Worm (Caenorhabditis elegans) whole organism, L1 larva: Measurements from ENCODE around the gene anmt-3.
A peak's percentile ranks its signal among the peaks of the same experiment; 100 is the strongest.

ENCODE experiments used
- F16B12.6 ChIP-seq: fragments of 150-350 bp; optimal IDR thresholded peaks from 2 replicates; lab custom pipeline; 2014; ENCODE audit warnings: missing biosample characterization, missing genetic modification characterization
- ama-1 ChIP-seq: fragments of 150-350 bp; optimal IDR thresholded peaks from 2 replicates; lab custom pipeline; 2014
- blmp-1 ChIP-seq: fragments of 150-350 bp; optimal IDR thresholded peaks from 2 replicates; lab custom pipeline; 2014; ENCODE audit warnings: missing biosample characterization, missing genetic modification characterization
- ceh-63 ChIP-seq: fragments of 200-800 bp; sonication (Bioruptor generic); optimal IDR thresholded peaks from 2 replicates; lab custom pipeline; 2018; ENCODE audit warnings: mild to moderate bottlenecking, missing genetic modification characterization, missing compliant biosample characterization
- ceh-90 ChIP-seq: sonication (generic microtip); optimal IDR thresholded peaks from 2 replicates; lab custom pipeline; 2016; ENCODE audit warnings: missing genetic modification characterization, missing compliant biosample characterization
- ces-1 ChIP-seq: fragments of 150-350 bp; optimal IDR thresholded peaks from 2 replicates; lab custom pipeline; 2014; ENCODE audit warnings: missing biosample characterization, missing genetic modification reagents, missing genetic modification characterization
- dsc-1 ChIP-seq: sonication (generic microtip); optimal IDR thresholded peaks from 2 replicates; lab custom pipeline; 2016; ENCODE audit warnings: mild to moderate bottlenecking, missing genetic modification characterization, missing compliant biosample characterization
- efl-1 ChIP-seq, 4 experiments: fragments of 150-350 bp; optimal IDR thresholded peaks in 3 of 4; peaks in 1 of 4; 1 replicate in 1 of 4; 2 replicates in 3 of 4; lab custom pipeline; 2014; ENCODE audit warnings: missing biosample characterization in 2 of 4, missing genetic modification characterization in 2 of 4, missing genetic modification reagents in 2 of 4
- egl-13 ChIP-seq: sonication (generic microtip); optimal IDR thresholded peaks from 2 replicates; lab custom pipeline; 2016; ENCODE audit warnings: missing genotype, missing genetic modification reagents, missing genetic modification characterization, missing compliant biosample characterization
- elt-2 ChIP-seq: sonication (generic microtip); optimal IDR thresholded peaks from 2 replicates; lab custom pipeline; 2016; ENCODE audit warnings: missing genetic modification characterization, mild to moderate bottlenecking, inconsistent platforms, missing compliant biosample characterization, missing genetic modification reagents
- elt-3 ChIP-seq, 6 experiments: fragments of 150-350 bp in 1 of 6; sonication (generic microtip); optimal IDR thresholded peaks; 2 replicates each; lab custom pipeline; 2017 to 2018; ENCODE audit warnings: missing biosample characterization in 6 of 6, missing genetic modification characterization in 6 of 6, inconsistent platforms in 1 of 6
- ets-5 ChIP-seq: fragments of 200-800 bp; sonication (Bioruptor generic); IDR thresholded peaks from 2 replicates; pipeline ENCODE4 v1.3.6; 2022; ENCODE audit warnings: missing genetic modification characterization, missing compliant biosample characterization
- fkh-10 ChIP-seq: sonication (generic microtip); optimal IDR thresholded peaks from 2 replicates; lab custom pipeline; 2017; ENCODE audit warnings: missing biosample characterization, missing genetic modification reagents, missing genetic modification characterization
- fkh-8 ChIP-seq: sonication (generic microtip); optimal IDR thresholded peaks from 2 replicates; lab custom pipeline; 2016; ENCODE audit warnings: mild to moderate bottlenecking, missing genetic modification characterization, missing compliant biosample characterization
- hlh-4 ChIP-seq: sonication (generic microtip); optimal IDR thresholded peaks from 2 replicates; lab custom pipeline; 2016; ENCODE audit warnings: mild to moderate bottlenecking, missing genetic modification characterization, missing compliant biosample characterization
- hpl-2 ChIP-seq: fragments of 150-350 bp; optimal IDR thresholded peaks from 2 replicates; lab custom pipeline; 2014; ENCODE audit warnings: missing biosample characterization, missing genetic modification reagents, missing genetic modification characterization
- jun-1 ChIP-seq: fragments of 150-350 bp; optimal IDR thresholded peaks from 2 replicates; lab custom pipeline; 2014; ENCODE audit warnings: missing biosample characterization, missing genetic modification reagents, missing genetic modification characterization
- lin-13 ChIP-seq: fragments of 150-350 bp; optimal IDR thresholded peaks from 2 replicates; lab custom pipeline; 2014; ENCODE audit warnings: missing biosample characterization, missing genetic modification reagents, missing genetic modification characterization
- lin-35 ChIP-seq, 2 experiments: fragments of 150-350 bp; optimal IDR thresholded peaks; 2 replicates each; lab custom pipeline; 2014; ENCODE audit warnings: missing biosample characterization in 2 of 2, missing genetic modification characterization in 2 of 2, missing genetic modification reagents in 2 of 2
- lin-39 ChIP-seq: fragments of 150-350 bp; optimal IDR thresholded peaks from 2 replicates; lab custom pipeline; 2014; ENCODE audit warnings: missing biosample characterization, missing genetic modification reagents, missing genetic modification characterization
- lir-3 ChIP-seq: sonication (generic microtip); optimal IDR thresholded peaks from 2 replicates; lab custom pipeline; 2016; ENCODE audit warnings: mild to moderate bottlenecking, missing genetic modification characterization, moderate library complexity, missing compliant biosample characterization; ENCODE audit not compliant: poor library complexity
- lsy-2 ChIP-seq, 2 experiments: fragments of 150-350 bp; optimal IDR thresholded peaks; 2 replicates each; lab custom pipeline; 2014; ENCODE audit warnings: missing biosample characterization in 2 of 2, missing genetic modification characterization in 2 of 2
- mdl-1 ChIP-seq, 2 experiments: fragments of 150-350 bp; optimal IDR thresholded peaks; 2 replicates each; lab custom pipeline; 2014 to 2017; ENCODE audit warnings: missing biosample characterization in 2 of 2, missing genetic modification characterization in 2 of 2, inconsistent platforms in 1 of 2
- mef-2 ChIP-seq: fragments of 150-350 bp; optimal IDR thresholded peaks from 2 replicates; lab custom pipeline; 2014; ENCODE audit warnings: missing biosample characterization, missing genetic modification characterization
- mep-1 ChIP-seq: fragments of 150-350 bp; optimal IDR thresholded peaks from 2 replicates; lab custom pipeline; 2014; ENCODE audit warnings: missing biosample characterization, missing genetic modification characterization
- nhr-12 ChIP-seq: sonication (generic microtip); optimal IDR thresholded peaks from 2 replicates; lab custom pipeline; 2017; ENCODE audit warnings: missing biosample characterization, missing genetic modification characterization
- nhr-20 ChIP-seq: sonication (generic microtip); optimal IDR thresholded peaks from 2 replicates; lab custom pipeline; 2016; ENCODE audit warnings: mild to moderate bottlenecking, missing genetic modification characterization, missing compliant biosample characterization
- nhr-28 ChIP-seq: fragments of 150-350 bp; optimal IDR thresholded peaks from 2 replicates; lab custom pipeline; 2014; ENCODE audit warnings: missing biosample characterization, missing genetic modification characterization
- nhr-47 ChIP-seq: sonication (generic microtip); optimal IDR thresholded peaks from 2 replicates; lab custom pipeline; 2016; ENCODE audit warnings: mild to moderate bottlenecking, missing genetic modification characterization, moderate library complexity, missing compliant biosample characterization
- nhr-85 ChIP-seq: sonication (generic microtip); peaks from one replicate; lab custom pipeline; 2016; ENCODE audit warnings: missing genetic modification characterization, inconsistent platforms, missing compliant biosample characterization
- pqm-1 ChIP-seq: sonication (generic microtip); optimal IDR thresholded peaks from 3 replicates; lab custom pipeline; 2017; ENCODE audit warnings: missing biosample characterization, missing genetic modification characterization
- rnt-1 ChIP-seq: sonication (generic microtip); optimal IDR thresholded peaks from 2 replicates; lab custom pipeline; 2016; ENCODE audit warnings: mild to moderate bottlenecking, missing genetic modification characterization, moderate library complexity, missing compliant biosample characterization
- skn-1 ChIP-seq: fragments of 150-350 bp; optimal IDR thresholded peaks from 2 replicates; lab custom pipeline; 2014; ENCODE audit warnings: missing biosample characterization, missing genetic modification characterization
- snpc-4 ChIP-seq: fragments of 150-350 bp; optimal IDR thresholded peaks from 2 replicates; lab custom pipeline; 2014; ENCODE audit warnings: missing biosample characterization, missing genetic modification characterization
- snu-23 ChIP-seq: sonication (generic microtip); optimal IDR thresholded peaks from 2 replicates; lab custom pipeline; 2016; ENCODE audit warnings: missing genetic modification characterization, missing compliant biosample characterization
- sptf-1 ChIP-seq: fragments of 150-350 bp; optimal IDR thresholded peaks from 2 replicates; lab custom pipeline; 2014; ENCODE audit warnings: missing biosample characterization, missing genetic modification characterization
- sup-37 ChIP-seq: fragments of 200-800 bp; sonication (Bioruptor generic); optimal IDR thresholded peaks from 2 replicates; lab custom pipeline; 2018; ENCODE audit warnings: mild to moderate bottlenecking, missing genetic modification characterization, missing compliant biosample characterization
- unc-130 ChIP-seq: fragments of 150-350 bp; optimal IDR thresholded peaks from 2 replicates; lab custom pipeline; 2017; ENCODE audit warnings: missing biosample characterization, missing genetic modification characterization, inconsistent platforms
- unc-30 ChIP-seq: sonication (generic microtip); optimal IDR thresholded peaks from 2 replicates; lab custom pipeline; 2017; ENCODE audit warnings: missing biosample characterization, missing genetic modification characterization
- unc-62 ChIP-seq: fragments of 150-350 bp; optimal IDR thresholded peaks from 2 replicates; lab custom pipeline; 2014; ENCODE audit warnings: missing biosample characterization, missing genetic modification reagents, missing genetic modification characterization
- unc-86 ChIP-seq: sonication (generic microtip); optimal IDR thresholded peaks from 2 replicates; lab custom pipeline; 2016; ENCODE audit warnings: missing genetic modification characterization, missing compliant biosample characterization
- xbp-1 ChIP-seq: sonication (generic microtip); optimal IDR thresholded peaks from 2 replicates; lab custom pipeline; 2016; ENCODE audit warnings: missing genetic modification characterization, missing compliant biosample characterization
- zag-1 ChIP-seq: fragments of 150-350 bp; optimal IDR thresholded peaks from 2 replicates; lab custom pipeline; 2014; ENCODE audit warnings: missing biosample characterization, missing genetic modification characterization

Gene anmt-3

DNA sequence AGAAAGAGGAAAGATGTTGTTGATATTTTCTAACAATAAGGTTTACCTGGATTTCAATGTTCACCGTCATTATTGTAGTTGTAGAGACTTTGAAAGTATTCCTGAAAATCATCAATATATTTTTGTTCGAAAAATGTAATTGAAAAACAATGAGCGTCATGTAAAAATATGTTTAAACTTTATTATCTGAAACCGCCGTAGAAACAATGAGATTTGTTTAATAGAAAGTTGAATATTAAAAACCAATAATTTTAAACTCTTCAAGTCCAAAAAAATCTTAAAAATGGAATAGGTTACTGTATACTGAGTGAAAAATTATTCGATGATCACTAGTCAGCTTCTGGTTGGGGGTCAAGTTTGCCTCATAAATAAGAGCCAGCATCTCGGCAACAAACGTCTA is at the start of gene anmt-3:
Gene anmt-3, minus strand, starts transcription at position 101 of the 400 bp plus-strand sequence.
- TF ChIP-seq efl-1 (optimal IDR thresholded peaks at IDR 0.05; lab: Kevin White, UChicago) (no peak), efl-1 (GFP tag; optimal IDR thresholded peaks at IDR 0.05 in 1 of 2; lab: Kevin White, UChicago) (peak in 1 of 2 experiments; percentile 25), hpl-2 (no peak), fkh-10 (GFP tag; lab: Kevin White, UChicago) (no peak)

DNA sequence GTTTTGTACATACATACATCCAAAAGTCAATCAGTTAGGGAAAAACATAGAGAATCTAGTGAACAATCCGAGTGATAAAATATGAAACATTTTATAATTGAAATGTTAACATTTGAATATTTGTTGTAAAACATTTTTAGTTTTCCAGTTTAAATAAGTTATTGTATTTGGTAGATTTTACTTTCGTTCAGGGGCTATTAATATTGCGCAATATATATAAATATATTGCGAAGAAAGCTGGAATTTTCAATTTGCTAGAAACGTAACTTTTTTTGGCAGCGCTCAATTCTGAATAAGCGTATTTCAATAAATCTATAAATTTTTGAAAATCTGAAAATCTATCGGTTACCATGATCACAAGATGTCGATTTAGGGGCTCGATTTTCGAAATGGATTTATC is 49.4 kb upstream of the anmt-3 start:
- TF ChIP-seq ets-5 (GFP tag; lab: Robert Waterston, UW) (no peak), ceh-90 (tag; lab: Kevin White, UChicago) (no peak), mef-2 (tag; lab: Kevin White, UChicago) (no peak), snu-23 (GFP tag; lab: Kevin White, UChicago) (no peak), nhr-12 (tag; lab: Kevin White, UChicago) (no peak), lin-13 (GFP tag; lab: Kevin White, UChicago) (no peak), jun-1 (tag; lab: Kevin White, UChicago) (no peak), fkh-8 (tag; lab: Kevin White, UChicago) (no peak), ces-1 (GFP tag; lab: Kevin White, UChicago) (no peak), ama-1 (lab: Kevin White, UChicago) (no peak), zag-1 (tag; lab: Kevin White, UChicago) (no peak), lin-39 (tag; lab: Kevin White, UChicago) (no peak), nhr-85 (tag; lab: Kevin White, UChicago) (no peak), nhr-28 (tag; lab: Kevin White, UChicago) (no peak), lsy-2 (tag; optimal IDR thresholded peaks at IDR 0.05; lab: Kevin White, UChicago) (no peak), blmp-1 (tag; lab: Kevin White, UChicago) (no peak), F16B12.6 (no peak), xbp-1 (tag; lab: Kevin White, UChicago) (no peak)
- TF ChIP-seq, all 84 proteins: peak for 0

DNA sequence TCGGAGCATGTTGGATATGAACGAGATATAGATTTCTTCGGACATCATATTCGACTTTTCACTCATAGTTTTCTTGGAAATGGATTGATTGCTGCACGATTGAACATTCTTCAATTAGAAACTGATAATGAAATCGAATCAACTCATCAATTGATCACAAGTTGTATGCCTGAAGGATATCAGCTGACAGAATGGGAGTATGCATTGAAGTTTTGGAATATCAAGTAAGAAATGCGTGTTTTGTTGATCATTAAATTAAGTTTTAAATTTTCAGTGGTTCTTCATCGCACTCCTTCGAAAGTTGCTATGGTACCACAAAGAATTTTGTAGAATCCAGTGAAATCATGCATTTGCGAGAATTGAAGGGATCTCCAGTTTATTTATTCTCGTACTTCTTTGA is 48.2 kb upstream of the anmt-3 start:
- TF ChIP-seq elt-2 (tag; lab: Kevin White, UChicago), result no peak
- no peak for TF ChIP-seq dsc-1
- peak in 1 of 2 experiments; percentile 8 for TF ChIP-seq lin-35 (GFP tag; optimal IDR thresholded peaks at IDR 0.05; lab: Kevin White, UChicago)
- TF ChIP-seq elt-3 (tag; optimal IDR thresholded peaks at IDR 0.05; lab: Kevin White, UChicago), result peak in 1 of 6 experiments; percentile 27
- peak; percentile 34 for TF ChIP-seq unc-130 (tag; lab: Kevin White, UChicago)
- no peak for TF ChIP-seq efl-1 (optimal IDR thresholded peaks at IDR 0.05; lab: Kevin White, UChicago)
- peak in 1 of 2 experiments; percentile 90 for TF ChIP-seq efl-1 (GFP tag; optimal IDR thresholded peaks at IDR 0.05 in 1 of 2; lab: Kevin White, UChicago)

DNA sequence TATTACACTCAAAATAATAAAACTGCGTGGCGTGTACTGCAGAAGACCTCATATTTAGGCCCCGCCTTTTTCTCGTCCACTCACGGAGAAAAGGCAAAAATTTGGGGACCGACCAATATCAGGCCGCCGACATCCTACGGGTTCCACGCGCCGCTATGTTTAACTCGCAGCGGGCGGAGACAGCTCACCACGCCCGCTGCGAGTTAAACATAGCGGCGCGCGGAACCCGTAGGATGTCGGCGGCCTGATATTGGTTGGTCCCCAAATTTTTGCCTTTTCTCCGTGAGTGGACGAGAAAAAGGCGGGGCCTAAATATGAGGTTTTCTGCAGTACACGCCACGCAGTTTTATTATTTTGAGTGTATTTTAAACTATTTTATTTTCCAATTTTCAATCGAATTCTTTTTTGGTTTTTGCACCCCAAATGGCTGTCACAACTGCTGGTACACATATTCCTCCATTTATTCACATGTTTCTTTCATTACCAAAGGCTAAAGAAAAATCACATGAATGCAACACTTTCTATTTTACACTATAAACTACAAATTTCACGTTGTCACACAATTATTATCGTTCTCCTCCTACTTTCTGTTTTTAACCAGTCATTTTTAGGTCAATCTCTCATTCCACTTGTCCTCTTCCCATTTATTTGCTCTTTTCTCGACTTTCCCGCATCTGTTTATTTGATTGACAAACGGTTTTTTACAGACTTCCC is 46.1 kb upstream of the anmt-3 start, which contains the start of gene uda-1:
Gene uda-1, plus strand, starts transcription at position 708 of the 714 bp plus-strand sequence.
- peak; percentile 9 for TF ChIP-seq nhr-85 (tag; lab: Kevin White, UChicago)
- peak in 1 of 2 experiments; percentile 21 for TF ChIP-seq lin-35 (GFP tag; optimal IDR thresholded peaks at IDR 0.05; lab: Kevin White, UChicago)
- TF ChIP-seq blmp-1 (tag; lab: Kevin White, UChicago), result peak; percentile 21
- TF ChIP-seq nhr-20, result peak; percentile 21
- TF ChIP-seq snpc-4 (tag; lab: Kevin White, UChicago), result peak; percentile 67

DNA sequence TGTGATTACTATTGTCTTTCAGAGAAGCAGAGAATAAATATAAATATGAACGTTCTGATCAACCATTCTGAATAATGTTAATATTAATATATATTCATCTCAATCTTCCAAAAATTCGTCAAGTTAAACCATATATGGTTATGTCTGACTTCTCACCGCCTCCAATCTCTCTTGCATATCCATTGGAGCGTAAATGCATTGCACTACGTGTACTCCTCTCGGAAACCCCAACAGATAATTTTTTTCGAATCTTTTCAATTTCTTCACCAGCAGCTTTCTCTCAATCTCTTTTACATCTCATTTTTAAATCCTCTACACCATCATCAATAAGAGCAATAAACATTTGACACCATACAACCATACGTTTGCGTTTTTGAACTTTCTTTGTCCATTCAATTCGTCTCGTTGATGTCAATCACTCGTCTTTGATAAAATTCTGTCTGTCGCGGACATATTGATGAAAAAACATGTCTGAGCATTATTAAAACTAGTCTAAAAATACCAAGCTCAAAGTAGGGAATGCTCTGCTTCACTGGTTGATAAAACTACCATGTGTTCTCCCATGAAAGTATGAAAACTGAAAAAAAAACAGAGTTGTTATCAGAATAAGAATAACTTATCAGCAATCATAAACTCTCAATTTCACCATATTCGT is 45.3 kb upstream of the anmt-3 start:
- TF ChIP-seq sup-37 (GFP tag; lab: Kevin White, UChicago) (no peak), hlh-4 (tag; lab: Kevin White, UChicago) (no peak), pqm-1 (tag; lab: Kevin White, UChicago) (no peak), skn-1 (tag; lab: Kevin White, UChicago) (peak; percentile 49), ceh-63 (GFP tag; lab: Kevin White, UChicago) (no peak), unc-30 (tag; lab: Kevin White, UChicago) (no peak), lir-3 (tag; lab: Kevin White, UChicago) (peak; percentile 30), egl-13 (tag; lab: Kevin White, UChicago) (no peak), unc-86 (tag; lab: Kevin White, UChicago) (no peak), nhr-47 (tag; lab: Kevin White, UChicago) (peak; percentile 40), unc-62 (GFP tag; lab: Kevin White, UChicago) (no peak), nhr-28 (tag; lab: Kevin White, UChicago) (no peak), ces-1 (GFP tag; lab: Kevin White, UChicago) (no peak), rnt-1 (tag; lab: Kevin White, UChicago) (peak; percentile 71), mdl-1 (tag; optimal IDR thresholded peaks at IDR 0.05; lab: Kevin White, UChicago) (peak in 1 of 2 experiments; percentile 1), sptf-1 (no peak), mef-2 (tag; lab: Kevin White, UChicago) (no peak), mep-1 (tag; lab: Kevin White, UChicago) (peak; percentile 49), dsc-1 (peak; percentile 40)
